Worm (Caenorhabditis elegans) whole organism, L2 larva: ENCODE results near the gene F20D1.22.

Experiments used
- ceh-82 ChIP-seq: fragments of 150-350 bp; optimal IDR thresholded peaks from 2 replicates; lab custom pipeline; 2014; ENCODE audit warnings: missing biosample characterization, missing genetic modification characterization
- snpc-4 ChIP-seq: fragments of 150-350 bp; optimal IDR thresholded peaks from 2 replicates; lab custom pipeline; 2014; ENCODE audit warnings: missing biosample characterization, missing genetic modification characterization
- unc-39 ChIP-seq: fragments of 150-350 bp; optimal IDR thresholded peaks from 2 replicates; lab custom pipeline; 2014; ENCODE audit warnings: missing biosample characterization, missing genetic modification characterization
- unc-62 ChIP-seq: fragments of 150-350 bp; optimal IDR thresholded peaks from 2 replicates; lab custom pipeline; 2014; ENCODE audit warnings: missing biosample characterization, missing genetic modification reagents, missing genetic modification characterization
- zag-1 ChIP-seq: fragments of 150-350 bp; optimal IDR thresholded peaks from 2 replicates; lab custom pipeline; 2014; ENCODE audit warnings: missing biosample characterization, missing genetic modification characterization
- ztf-11 ChIP-seq: sonication (generic microtip); optimal IDR thresholded peaks from 2 replicates; lab custom pipeline; 2017; ENCODE audit warnings: missing biosample characterization, missing genetic modification characterization

ce11 chrX:14965761-14966160, 854 bp upstream of the F20D1.22 start, which contains the start of gene F45B8.5:
- TF ChIP-seq unc-39 (tag; lab: Kevin White, UChicago) (no peak), snpc-4 (tag; lab: Kevin White, UChicago) (no peak), zag-1 (tag; lab: Kevin White, UChicago) (no peak), unc-62 (GFP tag; lab: Kevin White, UChicago) (no peak), ceh-82 (no peak), ztf-11 (tag; lab: Kevin White, UChicago) (no peak)
